Worm (Caenorhabditis elegans) whole organism, mixed stage, embryonic: ENCODE data around the gene Y39B6A.7.

ENCODE experiments used
- M03D4.4 ChIP-seq: sonication (generic microtip); optimal IDR thresholded peaks from 2 replicates; lab custom pipeline; 2017; ENCODE audit warnings: mild to moderate bottlenecking, missing genetic modification characterization, missing compliant biosample characterization
- bed-3 ChIP-seq: fragments of 200-800 bp; sonication (Bioruptor generic); optimal IDR thresholded peaks from 3 replicates; lab custom pipeline; 2018; ENCODE audit warnings: mild to moderate bottlenecking, missing genetic modification characterization, moderate library complexity, missing compliant biosample characterization
- blmp-1 ChIP-seq: fragments of 150-350 bp; optimal IDR thresholded peaks from 2 replicates; lab custom pipeline; 2014; ENCODE audit warnings: missing biosample characterization, missing genetic modification characterization
- ceh-39 ChIP-seq: fragments of 150-350 bp; optimal IDR thresholded peaks from 2 replicates; lab custom pipeline; 2014; ENCODE audit warnings: missing biosample characterization, missing genetic modification characterization
- ceh-43 ChIP-seq: fragments of 200-800 bp; sonication (Bioruptor generic); optimal IDR thresholded peaks from 2 replicates; lab custom pipeline; 2018; ENCODE audit warnings: mild to moderate bottlenecking, missing genetic modification characterization, moderate library complexity, missing compliant biosample characterization
- ceh-83 ChIP-seq: fragments of 200-800 bp; sonication (Bioruptor generic); optimal IDR thresholded peaks from 2 replicates; lab custom pipeline; 2018; ENCODE audit warnings: mild to moderate bottlenecking, missing genetic modification characterization, missing compliant biosample characterization
- ces-1 ChIP-seq: fragments of 150-350 bp; optimal IDR thresholded peaks from 2 replicates; lab custom pipeline; 2014; ENCODE audit warnings: missing biosample characterization, missing genetic modification reagents, missing genetic modification characterization
- drap-1 ChIP-seq: fragments of 200-800 bp; sonication (Bioruptor generic); optimal IDR thresholded peaks from 3 replicates; lab custom pipeline; 2018; ENCODE audit warnings: mild to moderate bottlenecking, missing genetic modification characterization, missing compliant biosample characterization
- elt-1 ChIP-seq: sonication (generic microtip); optimal IDR thresholded peaks from 2 replicates; lab custom pipeline; 2017; ENCODE audit warnings: missing genetic modification characterization, mild to moderate bottlenecking, missing compliant biosample characterization, antibody characterized with exemption, moderate library complexity, borderline replicate concordance; ENCODE audit not compliant: insufficient read depth
- elt-3 ChIP-seq: fragments of 150-350 bp; optimal IDR thresholded peaks from 2 replicates; lab custom pipeline; 2014; ENCODE audit warnings: missing biosample characterization, missing genetic modification characterization
- flh-1 ChIP-seq: fragments of 200-800 bp; sonication (Bioruptor generic); optimal IDR thresholded peaks from 2 replicates; lab custom pipeline; 2018; ENCODE audit warnings: mild to moderate bottlenecking, missing genetic modification characterization, moderate library complexity, missing compliant biosample characterization
- ham-2 ChIP-seq: fragments of 200-800 bp; sonication (Bioruptor generic); optimal IDR thresholded peaks from 2 replicates; lab custom pipeline; 2018; ENCODE audit warnings: mild to moderate bottlenecking, missing genetic modification characterization, missing compliant biosample characterization
- lin-13 ChIP-seq: fragments of 150-350 bp; optimal IDR thresholded peaks from 2 replicates; lab custom pipeline; 2014; ENCODE audit warnings: missing biosample characterization, missing genetic modification characterization
- lin-32 ChIP-seq: fragments of 200-800 bp; sonication (Bioruptor generic); optimal IDR thresholded peaks from 2 replicates; lab custom pipeline; 2018; ENCODE audit warnings: mild to moderate bottlenecking, missing genetic modification characterization, missing compliant biosample characterization
- lsy-2 ChIP-seq: fragments of 150-350 bp; optimal IDR thresholded peaks from 2 replicates; lab custom pipeline; 2014; ENCODE audit warnings: missing biosample characterization, missing genetic modification characterization
- mab-5 ChIP-seq: fragments of 150-350 bp; optimal IDR thresholded peaks from 2 replicates; lab custom pipeline; 2014; ENCODE audit warnings: missing biosample characterization, missing genetic modification characterization
- nhr-12 ChIP-seq: fragments of 150-350 bp; optimal IDR thresholded peaks from 2 replicates; lab custom pipeline; 2014; ENCODE audit warnings: missing biosample characterization, missing genetic modification characterization
- nhr-2 ChIP-seq: fragments of 150-350 bp; optimal IDR thresholded peaks from 2 replicates; lab custom pipeline; 2014; ENCODE audit warnings: missing biosample characterization, missing genetic modification characterization
- nhr-237 ChIP-seq: fragments of 150-350 bp; optimal IDR thresholded peaks from 2 replicates; lab custom pipeline; 2014; ENCODE audit warnings: missing biosample characterization, missing genetic modification characterization
- nhr-28 ChIP-seq: fragments of 150-350 bp; optimal IDR thresholded peaks from 2 replicates; lab custom pipeline; 2014; ENCODE audit warnings: missing biosample characterization, missing genetic modification characterization
- nhr-76 ChIP-seq: sonication (generic microtip); optimal IDR thresholded peaks from 2 replicates; lab custom pipeline; 2017; ENCODE audit warnings: missing biosample characterization, missing genetic modification characterization
- pha-4 ChIP-seq: fragments of 150-350 bp; optimal IDR thresholded peaks from 2 replicates; lab custom pipeline; 2018; ENCODE audit warnings: missing biosample characterization, missing genetic modification reagents, missing genetic modification characterization
- snpc-4 ChIP-seq: fragments of 150-350 bp; optimal IDR thresholded peaks from 2 replicates; lab custom pipeline; 2014; ENCODE audit warnings: missing biosample characterization, missing genetic modification characterization
- sptf-1 ChIP-seq: sonication (generic microtip); optimal IDR thresholded peaks from 2 replicates; lab custom pipeline; 2017; ENCODE audit warnings: mild to moderate bottlenecking, missing genetic modification characterization, moderate library complexity, missing compliant biosample characterization
- tbx-8 ChIP-seq: fragments of 200-800 bp; sonication (Bioruptor generic); optimal IDR thresholded peaks from 2 replicates; lab custom pipeline; 2018; ENCODE audit warnings: mild to moderate bottlenecking, missing genetic modification characterization, moderate library complexity, missing compliant biosample characterization
- unc-39 ChIP-seq: fragments of 150-350 bp; optimal IDR thresholded peaks from 2 replicates; lab custom pipeline; 2014; ENCODE audit warnings: missing biosample characterization, missing genetic modification characterization
- unc-62 ChIP-seq: fragments of 150-350 bp; optimal IDR thresholded peaks from 2 replicates; lab custom pipeline; 2014; ENCODE audit warnings: missing biosample characterization, missing genetic modification reagents, missing genetic modification characterization
- zip-8 ChIP-seq: fragments of 150-350 bp; optimal IDR thresholded peaks from 2 replicates; lab custom pipeline; 2014; ENCODE audit warnings: missing biosample characterization, missing genetic modification characterization
- ztf-11 ChIP-seq: fragments of 150-350 bp; optimal IDR thresholded peaks from 2 replicates; lab custom pipeline; 2014; ENCODE audit warnings: missing biosample characterization, missing genetic modification characterization

Gene Y39B6A.7

ce11 chrV:19153806-19154205 is 4.8 kb upstream of the Y39B6A.7 start, which contains the start of gene tsp-13:
tsp-13 (plus strand) TSS chrV:19154106.
- no peak for TF ChIP-seq elt-1 (tag; lab: Kevin White, UChicago)

- TF ChIP-seq snpc-4 (tag; lab: Kevin White, UChicago) (no peak), nhr-2 (peak; percentile 6), pha-4 (tag; lab: Kevin White, UChicago) (peak; percentile 47)
Observed at ce11 chrV:19153244-19153643, 4.3 kb upstream of the Y39B6A.7 start.

- no peak for TF ChIP-seq tbx-8 (GFP tag; lab: Kevin White, UChicago)
- TF ChIP-seq nhr-76, result no peak
- no peak for TF ChIP-seq nhr-237 (tag; lab: Kevin White, UChicago)
- no peak for TF ChIP-seq drap-1
- TF ChIP-seq ztf-11, result no peak
- TF ChIP-seq flh-1, result no peak
- no peak for TF ChIP-seq lin-13
- no peak for TF ChIP-seq ham-2
- no peak for TF ChIP-seq unc-39
- TF ChIP-seq M03D4.4 (tag; lab: Kevin White, UChicago), result no peak
- no peak for TF ChIP-seq ceh-83 (GFP tag; lab: Kevin White, UChicago)
- TF ChIP-seq ces-1 (GFP tag; lab: Kevin White, UChicago), result no peak
- no peak for TF ChIP-seq lsy-2 (tag; lab: Kevin White, UChicago)
- no peak for TF ChIP-seq mab-5 (tag; lab: Kevin White, UChicago)
- TF ChIP-seq zip-8 (tag; lab: Kevin White, UChicago), result no peak
- no peak for TF ChIP-seq sptf-1 (tag; lab: Kevin White, UChicago)
- TF ChIP-seq unc-62 (GFP tag; lab: Kevin White, UChicago), result no peak
Observed at ce11 chrV:19152328-19152727, 3.4 kb upstream of the Y39B6A.7 start, which contains the start of gene Y39B6A.69. Y39B6A.69 (minus strand) TSS chrV:19152428.

ce11 chrV:19148350-19148749 is 607 bp downstream of the Y39B6A.7 start:
- TF ChIP-seq drap-1 (peak; percentile 13), lin-13 (no peak)

ce11 chrV:19142595-19142994 is 6.4 kb downstream of the Y39B6A.7 start:
- TF ChIP-seq ceh-43 (GFP tag; lab: Kevin White, UChicago) (no peak), unc-62 (GFP tag; lab: Kevin White, UChicago) (no peak)

- no peak for TF ChIP-seq mab-5 (tag; lab: Kevin White, UChicago)
- TF ChIP-seq nhr-12 (tag; lab: Kevin White, UChicago), result no peak
- TF ChIP-seq ceh-39 (tag; lab: Kevin White, UChicago), result no peak
Observed at ce11 chrV:19140495-19140894, 8.5 kb downstream of the Y39B6A.7 start, which contains the start of gene cpg-23. cpg-23 (plus strand) TSS chrV:19140795.

- TF ChIP-seq tbx-8 (GFP tag; lab: Kevin White, UChicago), result no peak
- TF ChIP-seq ztf-11, result no peak
- TF ChIP-seq nhr-76, result no peak
- no peak for TF ChIP-seq lin-32 (GFP tag; lab: Kevin White, UChicago)
- TF ChIP-seq ham-2, result no peak
- TF ChIP-seq pha-4 (tag; lab: Kevin White, UChicago), result no peak
- TF ChIP-seq blmp-1 (tag; lab: Kevin White, UChicago), result no peak
- no peak for TF ChIP-seq ceh-39 (tag; lab: Kevin White, UChicago)
- TF ChIP-seq flh-1, result no peak
- no peak for TF ChIP-seq lin-13
- TF ChIP-seq lsy-2 (tag; lab: Kevin White, UChicago), result no peak
- TF ChIP-seq snpc-4 (tag; lab: Kevin White, UChicago), result no peak
- TF ChIP-seq elt-3, result no peak
- no peak for TF ChIP-seq nhr-2
- no peak for TF ChIP-seq bed-3 (GFP tag; lab: Kevin White, UChicago)
- TF ChIP-seq mab-5 (tag; lab: Kevin White, UChicago), result no peak
- TF ChIP-seq zip-8 (tag; lab: Kevin White, UChicago), result no peak
- TF ChIP-seq nhr-28 (tag; lab: Kevin White, UChicago), result no peak
- no peak for TF ChIP-seq ceh-83 (GFP tag; lab: Kevin White, UChicago)
Observed at ce11 chrV:19136206-19136605, 12.8 kb downstream of the Y39B6A.7 start, which contains the start of gene Y39B6A.9. Y39B6A.9 (plus strand) TSS chrV:19136506.
